Fruit fly (Drosophila melanogaster) whole organism, embryonic: ENCODE results near the gene eas.
A peak's percentile ranks its signal among the peaks of the same experiment; 100 is the strongest.

Source experiments
- CG10321 ChIP-seq: fragments of 200-800 bp; sonication (Bioruptor generic); IDR thresholded peaks from 2 replicates; pipeline ENCODE4 v1.3.6; 2022; ENCODE audit warnings: missing biosample characterization, missing genetic modification characterization
- CG12155 ChIP-seq: fragments of 200-800 bp; sonication (Bioruptor generic); optimal IDR thresholded peaks from 3 replicates; lab custom pipeline; 2016; ENCODE audit warnings: missing biosample characterization, missing genetic modification characterization
- CG14667 ChIP-seq: fragments of 200-800 bp; sonication (Bioruptor generic); IDR thresholded peaks from 2 replicates; pipeline ENCODE4 v1.3.6; 2022; ENCODE audit warnings: missing biosample characterization, missing genetic modification characterization
- CG15479 ChIP-seq: fragments of 200-800 bp; sonication (Bioruptor generic); optimal IDR thresholded peaks from 3 replicates; lab custom pipeline; 2019; ENCODE audit warnings: missing biosample characterization, mild to moderate bottlenecking, missing genetic modification characterization, moderate library complexity
- CG2199 ChIP-seq: fragments of 200-800 bp; sonication (Bioruptor generic); IDR thresholded peaks from 3 replicates; pipeline ENCODE4 v1.3.6; 2022; ENCODE audit warnings: missing biosample characterization, missing genetic modification characterization
- CG2875 ChIP-seq: fragments of 200-800 bp; sonication (Bioruptor generic); optimal IDR thresholded peaks from 2 replicates; lab custom pipeline; 2017; ENCODE audit warnings: missing biosample characterization, mild to moderate bottlenecking, missing genetic modification characterization, missing genetic modification reagents
- CG33557 ChIP-seq: fragments of 200-800 bp; sonication (Bioruptor generic); optimal IDR thresholded peaks from 2 replicates; lab custom pipeline; 2019; ENCODE audit warnings: missing biosample characterization, mild to moderate bottlenecking, missing genetic modification characterization, moderate library complexity
- CG3407 ChIP-seq: fragments of 200-800 bp; sonication (Bioruptor generic); optimal IDR thresholded peaks from 2 replicates; lab custom pipeline; 2018; ENCODE audit warnings: missing biosample characterization, mild to moderate bottlenecking, missing genetic modification characterization
- CG34376 ChIP-seq: fragments of 200-800 bp; sonication (Bioruptor generic); optimal IDR thresholded peaks from 2 replicates; lab custom pipeline; 2018; ENCODE audit warnings: missing biosample characterization, mild to moderate bottlenecking, missing genetic modification characterization
- CG4404 ChIP-seq: fragments of 200-800 bp; sonication (Bioruptor generic); IDR thresholded peaks from 2 replicates; pipeline ENCODE4 v1.3.6; 2022; ENCODE audit warnings: missing biosample characterization, missing genetic modification characterization
- CG5180 ChIP-seq: fragments of 200-800 bp; sonication (Bioruptor generic); optimal IDR thresholded peaks from 3 replicates; lab custom pipeline; 2017; ENCODE audit warnings: missing biosample characterization, missing genetic modification characterization, mild to moderate bottlenecking, moderate library complexity, missing genetic modification reagents
- CG6254 ChIP-seq: fragments of 200-800 bp; sonication (Bioruptor generic); optimal IDR thresholded peaks from 3 replicates; lab custom pipeline; 2017; ENCODE audit warnings: mild to moderate bottlenecking, missing biosample characterization, missing genetic modification reagents, missing genetic modification characterization
- CG8281 ChIP-seq: fragments of 200-800 bp; sonication (Bioruptor generic); optimal IDR thresholded peaks from 2 replicates; lab custom pipeline; 2018; ENCODE audit warnings: missing biosample characterization, mild to moderate bottlenecking, missing genetic modification characterization, moderate library complexity
- CG8359 ChIP-seq: fragments of 200-800 bp; sonication (Bioruptor generic); optimal IDR thresholded peaks from 2 replicates; lab custom pipeline; 2017; ENCODE audit warnings: missing biosample characterization, mild to moderate bottlenecking, missing genetic modification characterization, borderline replicate concordance
- CG9876 ChIP-seq: fragments of 200-800 bp; sonication (Bioruptor generic); optimal IDR thresholded peaks from 2 replicates; lab custom pipeline; 2016; ENCODE audit warnings: missing biosample characterization, missing genetic modification characterization
- Dip2 ChIP-seq: fragments of 200-800 bp; sonication (Bioruptor generic); IDR thresholded peaks from 2 replicates; pipeline ENCODE4 v1.3.6; 2022; ENCODE audit warnings: missing biosample characterization, missing genetic modification characterization
- Doc3 ChIP-seq: fragments of 200-800 bp; sonication (Bioruptor generic); IDR thresholded peaks from 3 replicates; pipeline ENCODE4 v1.3.6; 2022; ENCODE audit warnings: missing biosample characterization, missing genetic modification characterization; ENCODE audit not compliant: partially characterized antibody
- Hr39 ChIP-seq: fragments of >200 bp; optimal IDR thresholded peaks from 2 replicates; lab custom pipeline; 2017
- MESR4 ChIP-seq: fragments of 200-800 bp; sonication (Bioruptor generic); optimal IDR thresholded peaks from 2 replicates; lab custom pipeline; 2018; ENCODE audit warnings: missing biosample characterization, mild to moderate bottlenecking, missing genetic modification characterization, moderate library complexity
- Max ChIP-seq: fragments of 200-800 bp; sonication (Bioruptor generic); optimal IDR thresholded peaks from 2 replicates; lab custom pipeline; 2016; ENCODE audit warnings: missing biosample characterization, mild to moderate bottlenecking, missing genetic modification characterization
- Opbp ChIP-seq: fragments of 200-800 bp; sonication (Bioruptor generic); IDR thresholded peaks from 3 replicates; pipeline ENCODE4 v1.3.6; 2022; ENCODE audit warnings: missing biosample characterization, missing genetic modification characterization; ENCODE audit not compliant: partially characterized antibody
- Pdp1 ChIP-seq, 2 experiments: fragments of 200-800 bp; sonication (Bioruptor generic); optimal IDR thresholded peaks; 3 replicates each; lab custom pipeline; 2016; ENCODE audit warnings: missing biosample characterization in 2 of 2, missing genetic modification characterization in 2 of 2, mild to moderate bottlenecking in 1 of 2, moderate library complexity in 1 of 2
- Spps ChIP-seq: fragments of 200-800 bp; sonication (Bioruptor generic); optimal IDR thresholded peaks from 2 replicates; lab custom pipeline; 2018; ENCODE audit warnings: missing biosample characterization, mild to moderate bottlenecking, missing genetic modification characterization
- Ssrp ChIP-seq: fragments of 200-800 bp; sonication (Bioruptor generic); optimal IDR thresholded peaks from 2 replicates; lab custom pipeline; 2018; ENCODE audit warnings: missing biosample characterization, mild to moderate bottlenecking, missing genetic modification characterization, moderate library complexity
- Taf1 ChIP-seq: fragments of 200-800 bp; sonication (Bioruptor generic); IDR thresholded peaks from 2 replicates; pipeline ENCODE4 v1.3.6; 2022; ENCODE audit warnings: missing biosample characterization, missing genetic modification characterization
- Xrp1 ChIP-seq: fragments of 200-800 bp; sonication (Bioruptor generic); IDR thresholded peaks from 2 replicates; pipeline ENCODE4 v1.3.6; 2022; ENCODE audit warnings: missing biosample characterization, missing genetic modification characterization
- abd-A ChIP-seq: fragments of 200-800 bp; sonication (Bioruptor generic); optimal IDR thresholded peaks from 3 replicates; lab custom pipeline; 2019; ENCODE audit warnings: missing biosample characterization, mild to moderate bottlenecking, missing genetic modification characterization, moderate library complexity
- bbx ChIP-seq: fragments of 200-800 bp; sonication (Bioruptor generic); IDR thresholded peaks from 2 replicates; pipeline ENCODE4 v1.3.6; 2022; ENCODE audit warnings: missing biosample characterization, missing genetic modification characterization; ENCODE audit not compliant: partially characterized antibody
- chinmo ChIP-seq: fragments of 200-800 bp; sonication (Bioruptor generic); IDR thresholded peaks from 4 replicates; pipeline ENCODE4 v1.3.6; 2022; ENCODE audit warnings: missing biosample characterization, missing genetic modification characterization; ENCODE audit not compliant: partially characterized antibody
- dan ChIP-seq: fragments of 200-800 bp; sonication (Bioruptor generic); IDR thresholded peaks from 2 replicates; pipeline ENCODE4 v1.3.6; 2022; ENCODE audit warnings: missing biosample characterization, missing genetic modification characterization
- dimm ChIP-seq: fragments of 200-800 bp; sonication (Bioruptor generic); IDR thresholded peaks from 2 replicates; pipeline ENCODE4 v1.3.6; 2022; ENCODE audit warnings: missing biosample characterization, missing genetic modification characterization
- dmrt11E ChIP-seq: fragments of 200-800 bp; sonication (Bioruptor generic); optimal IDR thresholded peaks from 3 replicates; lab custom pipeline; 2018; ENCODE audit warnings: missing biosample characterization, mild to moderate bottlenecking, missing genetic modification characterization, moderate library complexity
- esg ChIP-seq: fragments of 200-800 bp; sonication (Bioruptor generic); conservative IDR thresholded peaks from 2 replicates; pipeline ENCODE4 v1.3.6; 2022; ENCODE audit warnings: missing biosample characterization, missing genetic modification characterization
- exex ChIP-seq: fragments of 200-800 bp; sonication (Bioruptor generic); optimal IDR thresholded peaks from 4 replicates; lab custom pipeline; 2018; ENCODE audit warnings: missing biosample characterization, mild to moderate bottlenecking, missing genetic modification characterization, moderate library complexity
- grau ChIP-seq: fragments of 200-800 bp; optimal IDR thresholded peaks from 3 replicates; lab custom pipeline; 2019; ENCODE audit warnings: missing biosample characterization, mild to moderate bottlenecking, missing genetic modification characterization, moderate library complexity
- hb ChIP-seq: fragments of 200-800 bp; sonication (Bioruptor generic); IDR thresholded peaks from 3 replicates; pipeline ENCODE4 v1.3.6; 2022; ENCODE audit warnings: missing biosample characterization, missing genetic modification characterization; ENCODE audit not compliant: partially characterized antibody
- hth ChIP-seq: fragments of >200 bp; optimal IDR thresholded peaks from 2 replicates; lab custom pipeline; 2017; ENCODE audit warnings: inconsistent platforms
- insv ChIP-seq, 2 experiments: fragments of 200-800 bp; sonication (Bioruptor generic); optimal IDR thresholded peaks; 3 replicates each; lab custom pipeline; 2016 to 2018; ENCODE audit warnings: missing biosample characterization in 2 of 2, missing genetic modification characterization in 2 of 2
- kah ChIP-seq: fragments of 200-800 bp; sonication (Bioruptor generic); optimal IDR thresholded peaks from 2 replicates; lab custom pipeline; 2018; ENCODE audit warnings: missing biosample characterization, mild to moderate bottlenecking, missing genetic modification characterization
- knrl ChIP-seq: fragments of 200-800 bp; sonication (Bioruptor generic); IDR thresholded peaks from 3 replicates; pipeline ENCODE4 v1.3.6; 2022; ENCODE audit warnings: missing biosample characterization, missing genetic modification characterization; ENCODE audit not compliant: partially characterized antibody
- nmo ChIP-seq: fragments of 200-800 bp; sonication (Bioruptor generic); optimal IDR thresholded peaks from 2 replicates; lab custom pipeline; 2018; ENCODE audit warnings: missing biosample characterization, mild to moderate bottlenecking, missing genetic modification characterization, moderate library complexity
- psq ChIP-seq: fragments of 200-800 bp; sonication (Bioruptor generic); optimal IDR thresholded peaks from 2 replicates; lab custom pipeline; 2017; ENCODE audit warnings: missing biosample characterization, missing genetic modification characterization
- sc ChIP-seq, 3 experiments: fragments of >200 bp in 2 of 3; fragments of 200-800 bp in 1 of 3; sonication (Bioruptor generic) in 1 of 3; optimal IDR thresholded peaks; 2 replicates in 2 of 3; 3 replicates in 1 of 3; lab custom pipeline; 2017; ENCODE audit warnings: mild to moderate bottlenecking in 1 of 3, missing biosample characterization in 1 of 3, missing genetic modification characterization in 1 of 3, missing genetic modification reagents in 1 of 3
- scrt ChIP-seq: fragments of 200-800 bp; sonication (Bioruptor generic); optimal IDR thresholded peaks from 2 replicates; lab custom pipeline; 2018; ENCODE audit warnings: missing biosample characterization, mild to moderate bottlenecking, missing genetic modification characterization, moderate library complexity
- sens ChIP-seq: fragments of 200-800 bp; sonication (Bioruptor generic); peaks from one replicate; lab custom pipeline; 2016; ENCODE audit warnings: missing biosample characterization, missing genetic modification characterization
- wek ChIP-seq: fragments of 200-800 bp; sonication (Bioruptor generic); optimal IDR thresholded peaks from 3 replicates; lab custom pipeline; 2018; ENCODE audit warnings: missing biosample characterization, mild to moderate bottlenecking, missing genetic modification characterization, moderate library complexity

eas gene

DNA sequence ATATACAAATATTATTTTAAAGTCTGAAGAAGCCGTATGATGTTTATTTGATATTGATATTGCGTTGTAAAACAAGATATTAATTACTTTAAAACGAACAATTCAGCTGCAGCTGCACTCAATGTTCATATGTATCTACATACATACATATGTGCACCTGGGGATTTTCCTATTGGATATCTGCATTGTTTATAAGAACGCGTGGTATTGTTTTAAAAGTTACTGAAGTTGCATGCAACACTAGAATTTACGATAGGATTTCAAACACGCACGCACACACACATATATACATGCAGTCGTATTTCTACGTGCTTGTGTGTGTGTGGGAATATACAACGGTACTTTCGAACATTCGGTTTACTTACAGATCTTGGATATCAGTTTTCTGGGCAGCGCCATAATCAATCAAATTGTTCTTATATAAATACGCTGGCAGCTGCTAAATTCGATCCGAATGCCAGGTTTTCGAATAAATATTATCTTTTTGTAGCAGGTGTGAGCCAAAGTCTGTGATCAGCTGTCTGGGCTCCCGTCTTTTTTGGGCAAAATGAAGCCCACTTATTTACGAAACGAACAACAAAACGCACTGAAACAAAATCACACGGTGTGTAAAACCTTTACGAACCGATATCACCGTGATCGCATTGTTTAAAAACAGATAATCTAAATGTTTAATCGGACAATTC is 2.8 kb upstream of the eas start (continued):
- TF ChIP-seq bbx (GFP tag; lab: Robert Waterston, UW) (peak; percentile 28), Pdp1 (GFP tag; optimal IDR thresholded peaks at IDR 0.05; lab: Kevin White, UChicago) (peak in 1 of 2 experiments; percentile 38), sens (peak; percentile 83), CG5180 (GFP tag; lab: Kevin White, UChicago) (peak; percentile 58), dimm (GFP tag; lab: Robert Waterston, UW) (no peak), CG34376 (GFP tag; lab: Kevin White, UChicago) (peak; percentile 0), hb (GFP tag; lab: Robert Waterston, UW) (no peak), insv (GFP tag; optimal IDR thresholded peaks at IDR 0.05; lab: Kevin White, UChicago) (peak in 1 of 2 experiments; percentile 57), chinmo (GFP tag; lab: Robert Waterston, UW) (0 out of 4 replicates have a peak, but pooled peaks have one; percentile 14)

DNA sequence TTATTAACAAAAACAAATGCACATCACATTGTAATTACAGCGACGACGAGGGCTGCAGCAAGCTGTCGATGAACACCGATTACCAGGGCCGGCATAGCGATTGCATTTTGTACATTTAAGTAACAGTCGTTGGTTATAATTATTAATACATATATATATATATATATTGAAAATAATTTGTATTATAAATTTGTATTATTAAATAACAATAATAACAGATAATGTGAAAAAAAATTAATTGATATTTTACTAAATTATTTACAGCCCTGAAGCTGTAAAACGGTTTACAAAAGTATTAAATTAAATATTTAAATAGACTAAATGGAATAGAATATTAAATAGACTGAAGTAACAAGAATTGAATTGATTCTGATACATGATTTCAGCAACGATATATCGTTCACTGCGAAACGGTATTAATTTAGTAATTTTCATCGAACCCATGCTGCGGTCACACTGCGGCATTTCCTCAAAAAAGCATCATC is 2.2 kb upstream of the eas start, which contains the start of the genes kat80 and Prosalpha4:
kat80 (minus strand) TSS at position 327 of the 485 bp plus-strand sequence.
Prosalpha4 (plus strand) TSS at position 417 of the 485 bp plus-strand sequence.
- TF ChIP-seq Xrp1 (GFP tag; lab: Robert Waterston, UW) (no peak), dan (GFP tag; lab: Robert Waterston, UW) (no peak), hth (lab: Kevin White, UChicago) (no peak), exex (tag; lab: Kevin White, UChicago) (peak; percentile 70), CG33557 (GFP tag; lab: Kevin White, UChicago) (no peak), CG9876 (no peak), Dip2 (GFP tag; lab: Robert Waterston, UW) (no peak), Max (GFP tag; lab: Kevin White, UChicago) (no peak), Hr39 (lab: Kevin White, UChicago) (no peak), dmrt11E (peak; percentile 44), MESR4 (no peak), CG4404 (GFP tag; lab: Robert Waterston, UW) (no peak), nmo (GFP tag; lab: Kevin White, UChicago) (peak; percentile 88), Spps (tag; lab: Kevin White, UChicago) (no peak), sc (optimal IDR thresholded peaks at IDR 0.05; lab: Kevin White, UChicago) (no peak), sc (GFP tag; optimal IDR thresholded peaks at IDR 0.05; lab: Kevin White, UChicago) (no peak), abd-A (tag; lab: Kevin White, UChicago) (no peak), CG8281 (tag; lab: Kevin White, UChicago) (no peak), grau (tag; lab: Kevin White, UChicago) (peak; percentile 51), CG15479 (no peak), dimm (GFP tag; lab: Robert Waterston, UW) (no peak), CG12155 (no peak), knrl (GFP tag; lab: Robert Waterston, UW) (peak; percentile 74; the same call in 2 of the 3 replicates), scrt (GFP tag; lab: Kevin White, UChicago) (no peak), CG14667 (0 out of 2 replicates have a peak, but pooled peaks have one; percentile 15), psq (GFP tag; lab: Kevin White, UChicago) (no peak), CG3407 (GFP tag; lab: Kevin White, UChicago) (no peak), CG2199 (no peak), kah (GFP tag; lab: Kevin White, UChicago) (no peak), CG2875 (GFP tag; lab: Kevin White, UChicago) (no peak), Opbp (GFP tag; lab: Robert Waterston, UW) (peak; percentile 37; the same call in 2 of the 3 replicates), wek (no peak), Taf1 (GFP tag; lab: Robert Waterston, UW) (no peak), CG6254 (GFP tag; lab: Kevin White, UChicago) (no peak), esg (GFP tag; lab: Robert Waterston, UW) (no peak), Doc3 (GFP tag; lab: Robert Waterston, UW) (peak; percentile 53; the same call in 2 of the 3 replicates), Ssrp (peak; percentile 20), CG10321 (GFP tag; lab: Robert Waterston, UW) (no peak), CG8359 (GFP tag; lab: Kevin White, UChicago) (no peak)
